Fruit fly (Drosophila melanogaster): ENCODE measurements around the gene Obp22a.

- TF ChIP-seq CG6854 (GFP tag; optimal IDR thresholded peaks at IDR 0.05) (no peak), Lpt (GFP tag; optimal IDR thresholded peaks at IDR 0.05) (no peak), fkh (GFP tag; optimal IDR thresholded peaks at IDR 0.05) (no peak)
Observed at dm6 chr2L:2011430-2011829, 19.5 kb upstream of the Obp22a start.
